Fruit fly (Drosophila melanogaster): Measurements from ENCODE around the gene CG1523.

The CG1523 gene

dm6 chr3R:28810942-28811676 is 8.4 kb downstream of the CG1523 start, which contains the start of gene wdn (continued):
- TF ChIP-seq CG11560 (tag; IDR thresholded peaks at IDR 0.05) (no peak), YL-1 (GFP tag; optimal IDR thresholded peaks at IDR 0.05) (peak; percentile 87), dmrt99B (tag; optimal IDR thresholded peaks at IDR 0.05) (no peak), BEAF-32 (GFP tag; optimal IDR thresholded peaks at IDR 0.05) (peak; percentile 17), Sin3A (optimal IDR thresholded peaks at IDR 0.05) (peak; percentile 42), chinmo (GFP tag; IDR thresholded peaks at IDR 0.05; ENCODE audit: partially characterized antibody) (0 out of 4 replicates have a peak, but pooled peaks have one; percentile 23), kay (GFP tag; optimal IDR thresholded peaks at IDR 0.05) (no peak), bigmax (GFP tag; optimal IDR thresholded peaks at IDR 0.05) (peak; percentile 91), gsb-n (tag; optimal IDR thresholded peaks at IDR 0.05) (peak; percentile 63), CG33213 (GFP tag; optimal IDR thresholded peaks at IDR 0.05) (no peak), CG4360 (GFP tag; IDR thresholded peaks at IDR 0.05) (peak; percentile 70), Bgb (GFP tag; IDR thresholded peaks at IDR 0.05; ENCODE audit: partially characterized antibody) (peak; percentile 25; the same call in 1 of the 2 replicates), zf30C (GFP tag; optimal IDR thresholded peaks at IDR 0.05) (no peak), bab2 (GFP tag; optimal IDR thresholded peaks at IDR 0.05) (peak; percentile 2), Bdp1 (GFP tag; optimal IDR thresholded peaks at IDR 0.05) (no peak), Doc3 (GFP tag; IDR thresholded peaks at IDR 0.05; ENCODE audit: partially characterized antibody) (0 out of 3 replicates have a peak, but pooled peaks have one; percentile 45), Dip3 (GFP tag; optimal IDR thresholded peaks at IDR 0.05) (peak; percentile 12), CG4282 (GFP tag; optimal IDR thresholded peaks at IDR 0.05) (no peak), CG6813 (GFP tag; optimal IDR thresholded peaks at IDR 0.05) (no peak), CoRest (tag; optimal IDR thresholded peaks at IDR 0.05) (no peak), Opbp (GFP tag; IDR thresholded peaks at IDR 0.05; ENCODE audit: partially characterized antibody) (0 out of 3 replicates have a peak, but pooled peaks have one; percentile 8), slou (GFP tag; optimal IDR thresholded peaks at IDR 0.05) (no peak), prd (optimal IDR thresholded peaks at IDR 0.05) (peak in 1 of 2 experiments; percentile 29), prd (GFP tag; IDR thresholded peaks at IDR 0.05) (no peak), lmd (GFP tag; IDR thresholded peaks at IDR 0.05) (peak; percentile 11; the same call in 1 of the 2 replicates), jumu (GFP tag; optimal IDR thresholded peaks at IDR 0.05) (peak; percentile 3), Oli (tag; optimal IDR thresholded peaks at IDR 0.05) (peak; percentile 10), CG5245 (GFP tag; optimal IDR thresholded peaks at IDR 0.05) (no peak), Sox102F (GFP tag; optimal IDR thresholded peaks at IDR 0.05) (no peak), CG18262 (tag; optimal IDR thresholded peaks at IDR 0.05) (peak; percentile 15), CG9817 (tag; optimal IDR thresholded peaks at IDR 0.05) (peak; percentile 16), pan (optimal IDR thresholded peaks at IDR 0.05) (no peak), pan (GFP tag; optimal IDR thresholded peaks at IDR 0.05 in 1 of 2, IDR thresholded peaks at IDR 0.05 in 1 of 2) (no peak), tup (GFP tag; optimal IDR thresholded peaks at IDR 0.05) (no peak), sug (tag; optimal IDR thresholded peaks at IDR 0.05) (peak; percentile 34), Hmr (GFP tag; optimal IDR thresholded peaks at IDR 0.05) (no peak), CG4617 (GFP tag; optimal IDR thresholded peaks at IDR 0.05; ENCODE audit: borderline replicate concordance) (peak; percentile 5), Mrtf (GFP tag; IDR thresholded peaks at IDR 0.05) (no peak), H2.0 (GFP tag; IDR thresholded peaks at IDR 0.05) (no peak), CG12155 (GFP tag; optimal IDR thresholded peaks at IDR 0.05) (no peak), CHES-1-like (GFP tag; optimal IDR thresholded peaks at IDR 0.05) (peak; percentile 35), stc (GFP tag; IDR thresholded peaks at IDR 0.05) (no peak), Dref (GFP tag; IDR thresholded peaks at IDR 0.05) (peak; percentile 46), Dbx (GFP tag; IDR thresholded peaks at IDR 0.05) (peak; percentile 53; the same call in 1 of the 3 replicates), Gsc (GFP tag; IDR thresholded peaks at IDR 0.05) (no peak), CG13624 (GFP tag; optimal IDR thresholded peaks at IDR 0.05) (peak; percentile 59), mld (GFP tag; IDR thresholded peaks at IDR 0.05; ENCODE audit: partially characterized antibody) (no peak), Hr51 (GFP tag; optimal IDR thresholded peaks at IDR 0.05) (no peak), CG1792 (GFP tag; optimal IDR thresholded peaks at IDR 0.05) (no peak)
